Fruit fly (Drosophila melanogaster) whole organism, embryonic: ENCODE results near the gene scramb1.

Experiments
- Atf3 ChIP-seq: fragments of 200-800 bp; sonication (Bioruptor generic); optimal IDR thresholded peaks from 3 replicates; lab custom pipeline; 2016; ENCODE audit warnings: missing biosample characterization, missing genetic modification characterization
- Bgb ChIP-seq: fragments of 200-800 bp; sonication (Bioruptor generic); IDR thresholded peaks from 2 replicates; pipeline ENCODE4 v1.3.6; 2022; ENCODE audit warnings: missing biosample characterization, missing genetic modification characterization; ENCODE audit not compliant: partially characterized antibody
- BtbVII ChIP-seq: fragments of 200-800 bp; sonication (Bioruptor generic); optimal IDR thresholded peaks from 3 replicates; lab custom pipeline; 2017; ENCODE audit warnings: missing biosample characterization, mild to moderate bottlenecking, missing genetic modification characterization
- CG10431 ChIP-seq: fragments of 200-800 bp; sonication (Bioruptor generic); optimal IDR thresholded peaks from 3 replicates; lab custom pipeline; 2018; ENCODE audit warnings: missing biosample characterization, mild to moderate bottlenecking, missing genetic modification characterization
- CG12104 ChIP-seq: fragments of 200-800 bp; sonication (Bioruptor generic); optimal IDR thresholded peaks from 3 replicates; lab custom pipeline; 2016; ENCODE audit warnings: missing biosample characterization, missing genetic modification characterization
- CG12219 ChIP-seq: fragments of 200-800 bp; sonication (Bioruptor generic); optimal IDR thresholded peaks from 3 replicates; lab custom pipeline; 2018; ENCODE audit warnings: missing biosample characterization, mild to moderate bottlenecking, missing genetic modification characterization
- CG12659 ChIP-seq: fragments of 200-800 bp; sonication (Bioruptor generic); optimal IDR thresholded peaks from 3 replicates; lab custom pipeline; 2017; ENCODE audit warnings: mild to moderate bottlenecking, missing biosample characterization, missing genetic modification reagents, missing genetic modification characterization
- CG12744 ChIP-seq: fragments of 200-800 bp; sonication (Bioruptor generic); optimal IDR thresholded peaks from 2 replicates; lab custom pipeline; 2016; ENCODE audit warnings: missing biosample characterization, missing genetic modification characterization
- CG2116 ChIP-seq: fragments of 200-800 bp; sonication (Bioruptor generic); optimal IDR thresholded peaks from 3 replicates; lab custom pipeline; 2018; ENCODE audit warnings: missing biosample characterization, mild to moderate bottlenecking, missing genetic modification characterization
- CG2199 ChIP-seq: fragments of 200-800 bp; sonication (Bioruptor generic); IDR thresholded peaks from 3 replicates; pipeline ENCODE4 v1.3.6; 2022; ENCODE audit warnings: missing biosample characterization, missing genetic modification characterization
- CG4328 ChIP-seq: fragments of 200-800 bp; sonication (Bioruptor generic); optimal IDR thresholded peaks from 3 replicates; lab custom pipeline; 2017; ENCODE audit warnings: missing biosample characterization, missing genetic modification reagents, missing genetic modification characterization
- CG4617 ChIP-seq: fragments of 200-800 bp; sonication (Bioruptor generic); optimal IDR thresholded peaks from 3 replicates; lab custom pipeline; 2016; ENCODE audit warnings: missing biosample characterization, missing genetic modification characterization, borderline replicate concordance
- CG8359 ChIP-seq: fragments of 200-800 bp; sonication (Bioruptor generic); optimal IDR thresholded peaks from 2 replicates; lab custom pipeline; 2017; ENCODE audit warnings: missing biosample characterization, mild to moderate bottlenecking, missing genetic modification characterization, borderline replicate concordance
- CG8944 ChIP-seq: fragments of 200-800 bp; sonication (Bioruptor generic); optimal IDR thresholded peaks from 3 replicates; lab custom pipeline; 2016; ENCODE audit warnings: missing biosample characterization, missing genetic modification characterization
- CG9437 ChIP-seq: fragments of 200-800 bp; sonication (Bioruptor generic); optimal IDR thresholded peaks from 2 replicates; lab custom pipeline; 2018; ENCODE audit warnings: missing biosample characterization, mild to moderate bottlenecking, missing genetic modification characterization
- CTCF ChIP-seq: fragments of 200-800 bp; sonication (Bioruptor generic); optimal IDR thresholded peaks from 2 replicates; lab custom pipeline; 2017; ENCODE audit warnings: missing biosample characterization, mild to moderate bottlenecking, missing genetic modification characterization, moderate library complexity
- Camta ChIP-seq: fragments of 200-800 bp; sonication (Bioruptor generic); optimal IDR thresholded peaks from 2 replicates; lab custom pipeline; 2016; ENCODE audit warnings: missing biosample characterization, missing genetic modification characterization
- Dek ChIP-seq: fragments of 200-800 bp; sonication (Bioruptor generic); optimal IDR thresholded peaks from 3 replicates; lab custom pipeline; 2019; ENCODE audit warnings: missing biosample characterization, mild to moderate bottlenecking, missing genetic modification characterization, moderate library complexity
- MESR4 ChIP-seq: fragments of 200-800 bp; sonication (Bioruptor generic); optimal IDR thresholded peaks from 2 replicates; lab custom pipeline; 2018; ENCODE audit warnings: missing biosample characterization, mild to moderate bottlenecking, missing genetic modification characterization, moderate library complexity
- NC2β ChIP-seq: fragments of 200-800 bp; sonication (Bioruptor generic); optimal IDR thresholded peaks from 2 replicates; lab custom pipeline; 2016; ENCODE audit warnings: missing biosample characterization, missing genetic modification characterization
- NK7.1 ChIP-seq: fragments of 200-800 bp; sonication (Bioruptor generic); optimal IDR thresholded peaks from 3 replicates; lab custom pipeline; 2016; ENCODE audit warnings: missing biosample characterization, missing genetic modification characterization
- Nf-YC ChIP-seq: fragments of 200-800 bp; optimal IDR thresholded peaks from 3 replicates; lab custom pipeline; 2019; ENCODE audit warnings: missing biosample characterization, mild to moderate bottlenecking, missing genetic modification characterization, moderate library complexity
- Rfx ChIP-seq: fragments of 200-800 bp; sonication (Bioruptor generic); IDR thresholded peaks from 2 replicates; pipeline ENCODE4 v1.3.6; 2022; ENCODE audit warnings: missing biosample characterization, missing genetic modification characterization
- Rx ChIP-seq: fragments of 200-800 bp; sonication (Bioruptor generic); IDR thresholded peaks from 2 replicates; pipeline ENCODE4 v1.3.6; 2022; ENCODE audit warnings: missing biosample characterization, missing genetic modification characterization
- ab ChIP-seq: fragments of 200-800 bp; sonication (Bioruptor generic); optimal IDR thresholded peaks from 2 replicates; lab custom pipeline; 2016; ENCODE audit warnings: missing biosample characterization, missing genetic modification characterization
- ara ChIP-seq: fragments of 200-800 bp; sonication (Bioruptor generic); IDR thresholded peaks from 2 replicates; pipeline ENCODE4 v1.3.6; 2022; ENCODE audit warnings: missing biosample characterization, missing genetic modification characterization
- az2 ChIP-seq: fragments of 200-800 bp; sonication (Bioruptor generic); optimal IDR thresholded peaks from 3 replicates; lab custom pipeline; 2016; ENCODE audit warnings: missing biosample characterization, missing genetic modification characterization
- bsh ChIP-seq, 2 experiments: fragments of 200-800 bp; sonication (Bioruptor generic); optimal IDR thresholded peaks; 2 replicates each; lab custom pipeline; 2017 to 2018; ENCODE audit warnings: mild to moderate bottlenecking in 2 of 2, missing biosample characterization in 2 of 2, missing genetic modification characterization in 2 of 2, moderate library complexity in 1 of 2
- cg ChIP-seq: fragments of 200-800 bp; sonication (Bioruptor generic); optimal IDR thresholded peaks from 3 replicates; lab custom pipeline; 2019; ENCODE audit warnings: missing biosample characterization, mild to moderate bottlenecking, missing genetic modification characterization, moderate library complexity
- corto ChIP-seq: fragments of 200-800 bp; sonication (Bioruptor generic); optimal IDR thresholded peaks from 2 replicates; lab custom pipeline; 2016; ENCODE audit warnings: missing biosample characterization, mild to moderate bottlenecking, missing genetic modification characterization, moderate library complexity
- crol ChIP-seq: fragments of 200-800 bp; sonication (Bioruptor generic); IDR thresholded peaks from 2 replicates; pipeline ENCODE4 v1.3.6; 2022; ENCODE audit warnings: missing biosample characterization, missing genetic modification characterization
- dimm ChIP-seq: fragments of 200-800 bp; sonication (Bioruptor generic); IDR thresholded peaks from 2 replicates; pipeline ENCODE4 v1.3.6; 2022; ENCODE audit warnings: missing biosample characterization, missing genetic modification characterization
- eyg ChIP-seq: fragments of 200-800 bp; sonication (Bioruptor generic); optimal IDR thresholded peaks from 3 replicates; lab custom pipeline; 2016; ENCODE audit warnings: missing biosample characterization, missing genetic modification characterization
- fd102C ChIP-seq: fragments of 200-800 bp; sonication (Bioruptor generic); optimal IDR thresholded peaks from 2 replicates; lab custom pipeline; 2018; ENCODE audit warnings: missing biosample characterization, mild to moderate bottlenecking, missing genetic modification characterization, moderate library complexity
- grn ChIP-seq: fragments of 200-800 bp; sonication (Bioruptor generic); optimal IDR thresholded peaks from 3 replicates; lab custom pipeline; 2017; ENCODE audit warnings: missing biosample characterization, missing genetic modification characterization
- jing ChIP-seq: fragments of 200-800 bp; sonication (Bioruptor generic); optimal IDR thresholded peaks from 2 replicates; lab custom pipeline; 2018; ENCODE audit warnings: missing biosample characterization, mild to moderate bottlenecking, missing genetic modification characterization
- kah ChIP-seq: fragments of 200-800 bp; sonication (Bioruptor generic); optimal IDR thresholded peaks from 2 replicates; lab custom pipeline; 2018; ENCODE audit warnings: missing biosample characterization, mild to moderate bottlenecking, missing genetic modification characterization
- lbe ChIP-seq: fragments of 200-800 bp; sonication (Bioruptor generic); optimal IDR thresholded peaks from 2 replicates; lab custom pipeline; 2016; ENCODE audit warnings: missing biosample characterization, mild to moderate bottlenecking, missing genetic modification characterization
- lola ChIP-seq, 3 experiments: fragments of >200 bp in 2 of 3; fragments of 200-800 bp in 1 of 3; sonication (Bioruptor generic) in 1 of 3; optimal IDR thresholded peaks; 2 replicates each; lab custom pipeline; 2017 to 2019; ENCODE audit warnings: missing biosample characterization in 3 of 3, missing genetic modification characterization in 3 of 3, mild to moderate bottlenecking in 1 of 3, moderate library complexity in 1 of 3
- nom ChIP-seq: fragments of 200-800 bp; sonication (Bioruptor generic); optimal IDR thresholded peaks from 2 replicates; lab custom pipeline; 2017; ENCODE audit warnings: missing biosample characterization, missing genetic modification characterization, mild to moderate bottlenecking, moderate library complexity, missing genetic modification reagents
- otp ChIP-seq: fragments of 200-800 bp; sonication (Bioruptor generic); IDR thresholded peaks from 3 replicates; pipeline ENCODE4, ENCODE4 v1.3.6; 2022; ENCODE audit warnings: missing biosample characterization, missing genetic modification characterization
- pita ChIP-seq: fragments of 200-800 bp; sonication (Bioruptor generic); optimal IDR thresholded peaks from 2 replicates; lab custom pipeline; 2017; ENCODE audit warnings: missing biosample characterization, mild to moderate bottlenecking, missing genetic modification characterization
- sob ChIP-seq: fragments of 200-800 bp; sonication (Bioruptor generic); IDR thresholded peaks from 2 replicates; pipeline ENCODE4 v1.3.6; 2022; ENCODE audit warnings: missing biosample characterization, missing genetic modification characterization
- stwl ChIP-seq: fragments of 200-800 bp; sonication (Bioruptor generic); optimal IDR thresholded peaks from 3 replicates; lab custom pipeline; 2018; ENCODE audit warnings: missing biosample characterization, mild to moderate bottlenecking, missing genetic modification characterization, moderate library complexity
- tap ChIP-seq: fragments of 200-800 bp; optimal IDR thresholded peaks from 3 replicates; lab custom pipeline; 2019; ENCODE audit warnings: missing biosample characterization, mild to moderate bottlenecking, missing genetic modification characterization, moderate library complexity
- unc-4 ChIP-seq: fragments of 200-800 bp; sonication (Bioruptor generic); IDR thresholded peaks from 2 replicates; pipeline ENCODE4 v1.3.6; 2022; ENCODE audit warnings: missing biosample characterization, missing genetic modification characterization; ENCODE audit not compliant: partially characterized antibody
- usp ChIP-seq: fragments of >200 bp; optimal IDR thresholded peaks from 2 replicates; lab custom pipeline; 2017; ENCODE audit warnings: missing biosample characterization, missing genetic modification characterization
- zfh2 ChIP-seq: fragments of 200-800 bp; sonication (Bioruptor generic); optimal IDR thresholded peaks from 2 replicates; lab custom pipeline; 2016; ENCODE audit warnings: missing biosample characterization, missing genetic modification characterization

Gene scramb1

DNA sequence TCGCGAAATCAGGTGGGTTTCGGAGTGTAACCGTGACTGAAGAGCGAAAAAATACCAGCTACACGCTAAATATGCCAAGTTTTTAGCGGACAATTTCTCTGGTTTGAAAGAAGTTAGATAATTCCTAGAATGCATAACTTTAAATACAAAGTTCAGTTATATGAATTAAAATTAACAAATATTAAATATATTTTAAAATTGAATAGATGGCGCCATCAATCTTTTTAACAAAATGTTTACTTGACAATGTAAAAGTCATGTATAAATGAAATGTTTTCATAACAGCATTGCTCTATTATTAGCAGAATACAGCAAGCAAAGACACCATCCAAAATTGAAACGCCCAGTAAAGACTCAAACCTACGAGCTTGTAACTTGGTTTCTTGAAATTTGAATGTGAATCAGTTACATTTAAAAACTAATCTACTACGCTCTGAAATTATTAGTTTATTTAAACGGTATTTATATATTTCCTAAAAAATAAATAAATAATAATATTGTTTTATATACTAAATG, at the start of gene scramb1 (continued):
- TF ChIP-seq corto (GFP tag; lab: Kevin White, UChicago) (no peak), stwl (peak; percentile 24), jing (GFP tag; lab: Kevin White, UChicago) (no peak), Rfx (no peak), MESR4 (GFP tag; lab: Kevin White, UChicago) (no peak), eyg (GFP tag; lab: Kevin White, UChicago) (no peak), CG12659 (GFP tag; lab: Kevin White, UChicago) (no peak), CTCF (GFP tag; lab: Kevin White, UChicago) (peak; percentile 93), lola (GFP tag; optimal IDR thresholded peaks at IDR 0.05; lab: Kevin White, UChicago) (no peak), ab (GFP tag; lab: Kevin White, UChicago) (no peak), Bgb (peak; percentile 20; the same call in 1 of the 2 replicates), bsh (GFP tag; optimal IDR thresholded peaks at IDR 0.05; lab: Kevin White, UChicago) (no peak), CG8944 (GFP tag; lab: Kevin White, UChicago) (no peak), crol (GFP tag; lab: Robert Waterston, UW) (no peak), Atf3 (GFP tag; lab: Kevin White, UChicago) (no peak), unc-4 (GFP tag; lab: Robert Waterston, UW) (peak; percentile 47; the same call in 1 of the 2 replicates), CG12219 (GFP tag; lab: Kevin White, UChicago) (no peak), grn (GFP tag; lab: Kevin White, UChicago) (no peak), otp (GFP tag; lab: Robert Waterston, UW) (no peak), zfh2 (no peak), cg (no peak), CG8359 (GFP tag; lab: Kevin White, UChicago) (no peak), ara (no peak), pita (peak; percentile 75), CG10431 (GFP tag; lab: Kevin White, UChicago) (no peak), BtbVII (no peak), lbe (GFP tag; lab: Kevin White, UChicago) (no peak), CG12104 (GFP tag; lab: Kevin White, UChicago) (no peak), CG2116 (no peak), CG2199 (GFP tag; lab: Robert Waterston, UW) (no peak), Dek (no peak), CG4328 (GFP tag; lab: Kevin White, UChicago) (no peak), fd102C (GFP tag; lab: Kevin White, UChicago) (no peak), dimm (no peak), NK7.1 (no peak), sob (no peak), CG4617 (GFP tag; lab: Kevin White, UChicago) (peak; percentile 26), usp (GFP tag; lab: Kevin White, UChicago) (no peak), Rx (GFP tag; lab: Robert Waterston, UW) (no peak), CG12744 (GFP tag; lab: Kevin White, UChicago) (no peak)

DNA sequence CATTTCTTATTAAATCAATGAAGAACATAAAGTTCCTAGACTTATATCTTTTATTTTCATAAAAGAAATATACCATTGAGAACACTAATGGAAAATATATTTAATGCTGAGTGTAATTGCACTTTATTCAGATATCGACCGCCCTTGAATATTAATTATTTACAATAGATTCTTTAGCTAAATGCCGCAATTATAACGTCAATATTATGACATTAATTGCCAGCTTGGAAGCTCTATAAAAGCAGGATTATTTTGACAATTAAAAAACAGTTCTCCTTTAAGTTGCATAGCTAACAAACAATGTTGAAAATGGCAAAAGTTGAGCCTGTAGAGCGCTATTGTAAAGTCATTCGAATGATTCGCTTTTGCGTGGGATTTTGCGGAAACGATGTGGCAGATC, 47.9 kb upstream of the scramb1 start, which contains the start of gene Or67d:
Gene Or67d (plus strand): TSS at position 301 of the 400 bp plus-strand sequence.
- TF ChIP-seq crol (GFP tag; lab: Robert Waterston, UW) (no peak), Nf-YC (tag; lab: Kevin White, UChicago) (no peak), Camta (GFP tag; lab: Kevin White, UChicago) (no peak), tap (tag; lab: Kevin White, UChicago) (no peak), nom (GFP tag; lab: Kevin White, UChicago) (no peak), kah (GFP tag; lab: Kevin White, UChicago) (no peak), CG9437 (GFP tag; lab: Kevin White, UChicago) (no peak), az2 (no peak), NC2β (GFP tag; lab: Kevin White, UChicago) (no peak)
